Fruit fly (Drosophila melanogaster) whole organism, embryonic: ENCODE results near the gene Sec15.

Source experiments
- Atf6 ChIP-seq: fragments of 200-800 bp; sonication (Bioruptor generic); IDR thresholded peaks from 2 replicates; pipeline ENCODE4 v1.3.6; 2022; ENCODE audit warnings: missing biosample characterization, missing genetic modification characterization
- CG10147 ChIP-seq: fragments of 200-800 bp; sonication (Bioruptor generic); optimal IDR thresholded peaks from 2 replicates; lab custom pipeline; 2019; ENCODE audit warnings: missing biosample characterization, mild to moderate bottlenecking, missing genetic modification characterization, moderate library complexity
- CG10209 ChIP-seq: fragments of 200-800 bp; sonication (Bioruptor generic); optimal IDR thresholded peaks from 3 replicates; lab custom pipeline; 2017; ENCODE audit warnings: missing biosample characterization, mild to moderate bottlenecking, missing genetic modification characterization, missing genetic modification reagents
- CG10543 ChIP-seq: fragments of 200-800 bp; sonication (Bioruptor generic); optimal IDR thresholded peaks from 3 replicates; lab custom pipeline; 2017; ENCODE audit warnings: missing biosample characterization, mild to moderate bottlenecking, missing genetic modification characterization, moderate library complexity
- CG11085 ChIP-seq: fragments of 200-800 bp; sonication (Bioruptor generic); IDR thresholded peaks from 2 replicates; pipeline ENCODE4 v1.3.6; 2022; ENCODE audit warnings: missing biosample characterization, missing genetic modification characterization
- CG11723 ChIP-seq: fragments of 200-800 bp; sonication (Bioruptor generic); optimal IDR thresholded peaks from 2 replicates; lab custom pipeline; 2017; ENCODE audit warnings: missing biosample characterization, mild to moderate bottlenecking, missing genetic modification characterization
- CG12219 ChIP-seq: fragments of 200-800 bp; sonication (Bioruptor generic); optimal IDR thresholded peaks from 3 replicates; lab custom pipeline; 2018; ENCODE audit warnings: missing biosample characterization, mild to moderate bottlenecking, missing genetic modification characterization
- CG13424 ChIP-seq: fragments of 200-800 bp; sonication (Bioruptor generic); optimal IDR thresholded peaks from 2 replicates; lab custom pipeline; 2019; ENCODE audit warnings: missing biosample characterization, mild to moderate bottlenecking, missing genetic modification characterization, moderate library complexity
- CG13894 ChIP-seq: fragments of 200-800 bp; sonication (Bioruptor generic); optimal IDR thresholded peaks from 3 replicates; lab custom pipeline; 2018; ENCODE audit warnings: missing biosample characterization, mild to moderate bottlenecking, missing genetic modification characterization, moderate library complexity
- CG15269 ChIP-seq: fragments of 200-800 bp; sonication (Bioruptor generic); optimal IDR thresholded peaks from 2 replicates; lab custom pipeline; 2018; ENCODE audit warnings: missing biosample characterization, mild to moderate bottlenecking, missing genetic modification characterization, moderate library complexity
- CG15479 ChIP-seq: fragments of 200-800 bp; sonication (Bioruptor generic); optimal IDR thresholded peaks from 3 replicates; lab custom pipeline; 2019; ENCODE audit warnings: missing biosample characterization, mild to moderate bottlenecking, missing genetic modification characterization, moderate library complexity
- CG17385 ChIP-seq: fragments of 200-800 bp; sonication (Bioruptor generic); optimal IDR thresholded peaks from 3 replicates; lab custom pipeline; 2018; ENCODE audit warnings: missing biosample characterization, mild to moderate bottlenecking, missing genetic modification characterization
- CG17568 ChIP-seq: fragments of 200-800 bp; sonication (Bioruptor generic); optimal IDR thresholded peaks from 2 replicates; lab custom pipeline; 2018; ENCODE audit warnings: missing biosample characterization, mild to moderate bottlenecking, missing genetic modification characterization, moderate library complexity
- CG17829 ChIP-seq: fragments of 200-800 bp; optimal IDR thresholded peaks from 2 replicates; lab custom pipeline; 2019; ENCODE audit warnings: missing biosample characterization, mild to moderate bottlenecking, missing genetic modification characterization, moderate library complexity
- CG18262 ChIP-seq: fragments of 200-800 bp; optimal IDR thresholded peaks from 3 replicates; lab custom pipeline; 2019; ENCODE audit warnings: missing biosample characterization, mild to moderate bottlenecking, missing genetic modification characterization, moderate library complexity
- CG18476 ChIP-seq: fragments of 200-800 bp; sonication (Bioruptor generic); optimal IDR thresholded peaks from 2 replicates; lab custom pipeline; 2016; ENCODE audit warnings: missing biosample characterization, mild to moderate bottlenecking, missing genetic modification characterization
- CG4730 ChIP-seq: fragments of 200-800 bp; sonication (Bioruptor generic); IDR thresholded peaks from 2 replicates; pipeline ENCODE4 v1.3.6; 2022; ENCODE audit warnings: missing biosample characterization, missing genetic modification characterization
- CG6813 ChIP-seq: fragments of 200-800 bp; sonication (Bioruptor generic); optimal IDR thresholded peaks from 2 replicates; lab custom pipeline; 2017; ENCODE audit warnings: missing biosample characterization, missing genetic modification characterization, mild to moderate bottlenecking, moderate library complexity, missing genetic modification reagents
- CG7357 ChIP-seq: fragments of 200-800 bp; sonication (Bioruptor generic); IDR thresholded peaks from 3 replicates; pipeline ENCODE4 v1.3.6; 2022; ENCODE audit warnings: missing biosample characterization, missing genetic modification characterization
- CG7372 ChIP-seq: fragments of 200-800 bp; sonication (Bioruptor generic); IDR thresholded peaks from 2 replicates; pipeline ENCODE4 v1.3.6; 2022; ENCODE audit warnings: missing biosample characterization, missing genetic modification characterization
- CG7786 ChIP-seq: fragments of 200-800 bp; sonication (Bioruptor generic); optimal IDR thresholded peaks from 2 replicates; lab custom pipeline; 2016; ENCODE audit warnings: missing biosample characterization, missing genetic modification characterization
- CG9817 ChIP-seq: fragments of 200-800 bp; sonication (Bioruptor generic); optimal IDR thresholded peaks from 2 replicates; lab custom pipeline; 2018; ENCODE audit warnings: missing biosample characterization, mild to moderate bottlenecking, missing genetic modification characterization, moderate library complexity
- CkIIα-i1 ChIP-seq: fragments of 200-800 bp; sonication (Bioruptor generic); IDR thresholded peaks from 2 replicates; pipeline ENCODE4 v1.3.6; 2022; ENCODE audit warnings: missing biosample characterization, missing genetic modification characterization
- CoRest ChIP-seq: fragments of 200-800 bp; sonication (Bioruptor generic); optimal IDR thresholded peaks from 3 replicates; lab custom pipeline; 2018; ENCODE audit warnings: missing biosample characterization, mild to moderate bottlenecking, missing genetic modification characterization, moderate library complexity
- Dll ChIP-seq: fragments of 200-800 bp; sonication (Bioruptor generic); IDR thresholded peaks from 4 replicates; pipeline ENCODE4 v1.3.6; 2022; ENCODE audit warnings: missing biosample characterization, missing genetic modification characterization; ENCODE audit not compliant: partially characterized antibody
- Dp ChIP-seq: fragments of 200-800 bp; sonication (Bioruptor generic); optimal IDR thresholded peaks from 2 replicates; lab custom pipeline; 2018; ENCODE audit warnings: missing biosample characterization, mild to moderate bottlenecking, missing genetic modification characterization, moderate library complexity
- NFAT ChIP-seq: fragments of 200-800 bp; sonication (Bioruptor generic); IDR thresholded peaks from 2 replicates; pipeline ENCODE4 v1.3.6; 2022; ENCODE audit warnings: missing biosample characterization, missing genetic modification characterization
- NK7.1 ChIP-seq: fragments of 200-800 bp; sonication (Bioruptor generic); optimal IDR thresholded peaks from 3 replicates; lab custom pipeline; 2016; ENCODE audit warnings: missing biosample characterization, missing genetic modification characterization
- Nf-YA ChIP-seq: fragments of 200-800 bp; sonication (Bioruptor generic); IDR thresholded peaks from 2 replicates; pipeline ENCODE4 v1.3.6; 2022; ENCODE audit warnings: missing biosample characterization, missing genetic modification characterization
- Nf-YB ChIP-seq: fragments of 200-800 bp; sonication (Bioruptor generic); optimal IDR thresholded peaks from 3 replicates; lab custom pipeline; 2019; ENCODE audit warnings: missing biosample characterization, mild to moderate bottlenecking, missing genetic modification characterization, moderate library complexity
- Oaz ChIP-seq: fragments of 200-800 bp; sonication (Bioruptor generic); IDR thresholded peaks from 2 replicates; pipeline ENCODE4 v1.3.6; 2022; ENCODE audit warnings: missing biosample characterization, missing genetic modification characterization
- Sox100B ChIP-seq: fragments of 200-800 bp; sonication (Bioruptor generic); optimal IDR thresholded peaks from 3 replicates; lab custom pipeline; 2018; ENCODE audit warnings: missing biosample characterization, mild to moderate bottlenecking, missing genetic modification characterization
- Sox102F ChIP-seq: fragments of 200-800 bp; sonication (Bioruptor generic); optimal IDR thresholded peaks from 2 replicates; lab custom pipeline; 2018; ENCODE audit warnings: missing biosample characterization, mild to moderate bottlenecking, missing genetic modification characterization, moderate library complexity
- Taf1 ChIP-seq: fragments of 200-800 bp; sonication (Bioruptor generic); IDR thresholded peaks from 2 replicates; pipeline ENCODE4 v1.3.6; 2022; ENCODE audit warnings: missing biosample characterization, missing genetic modification characterization
- btn ChIP-seq: fragments of 200-800 bp; sonication (Bioruptor generic); optimal IDR thresholded peaks from 2 replicates; lab custom pipeline; 2016; ENCODE audit warnings: missing biosample characterization, missing genetic modification characterization
- chif ChIP-seq, 2 experiments: fragments of 200-800 bp; sonication (Bioruptor generic); optimal IDR thresholded peaks; 3 replicates each; lab custom pipeline; 2016; ENCODE audit warnings: missing biosample characterization in 2 of 2, missing genetic modification characterization in 2 of 2
- corto ChIP-seq: fragments of 200-800 bp; sonication (Bioruptor generic); optimal IDR thresholded peaks from 2 replicates; lab custom pipeline; 2016; ENCODE audit warnings: missing biosample characterization, mild to moderate bottlenecking, missing genetic modification characterization, moderate library complexity
- danr ChIP-seq: fragments of 200-800 bp; sonication (Bioruptor generic); IDR thresholded peaks from 2 replicates; pipeline ENCODE4 v1.3.6; 2022; ENCODE audit warnings: missing biosample characterization, missing genetic modification characterization
- disco-r ChIP-seq: fragments of 200-800 bp; sonication (Bioruptor generic); optimal IDR thresholded peaks from 2 replicates; lab custom pipeline; 2016; ENCODE audit warnings: missing biosample characterization, missing genetic modification characterization
- dpn ChIP-seq, 2 experiments: fragments of 200-800 bp; sonication (Bioruptor generic); optimal IDR thresholded peaks; 3 replicates each; lab custom pipeline; 2016; ENCODE audit warnings: missing biosample characterization in 2 of 2, missing genetic modification characterization in 2 of 2
- exex ChIP-seq: fragments of 200-800 bp; sonication (Bioruptor generic); optimal IDR thresholded peaks from 4 replicates; lab custom pipeline; 2018; ENCODE audit warnings: missing biosample characterization, mild to moderate bottlenecking, missing genetic modification characterization, moderate library complexity
- grau ChIP-seq: fragments of 200-800 bp; optimal IDR thresholded peaks from 3 replicates; lab custom pipeline; 2019; ENCODE audit warnings: missing biosample characterization, mild to moderate bottlenecking, missing genetic modification characterization, moderate library complexity
- her ChIP-seq: fragments of 200-800 bp; sonication (Bioruptor generic); optimal IDR thresholded peaks from 2 replicates; lab custom pipeline; 2016; ENCODE audit warnings: missing biosample characterization, missing genetic modification characterization
- mirr ChIP-seq: fragments of 200-800 bp; sonication (Bioruptor generic); optimal IDR thresholded peaks from 3 replicates; lab custom pipeline; 2018; ENCODE audit warnings: missing biosample characterization, mild to moderate bottlenecking, missing genetic modification characterization
- nau ChIP-seq: fragments of 200-800 bp; sonication (Bioruptor generic); optimal IDR thresholded peaks from 3 replicates; lab custom pipeline; 2017; ENCODE audit warnings: missing biosample characterization, mild to moderate bottlenecking, missing genetic modification characterization, missing genetic modification reagents
- sc ChIP-seq, 3 experiments: fragments of >200 bp in 2 of 3; fragments of 200-800 bp in 1 of 3; sonication (Bioruptor generic) in 1 of 3; optimal IDR thresholded peaks; 2 replicates in 2 of 3; 3 replicates in 1 of 3; lab custom pipeline; 2017; ENCODE audit warnings: mild to moderate bottlenecking in 1 of 3, missing biosample characterization in 1 of 3, missing genetic modification characterization in 1 of 3, missing genetic modification reagents in 1 of 3
- so ChIP-seq: fragments of 200-800 bp; sonication (Bioruptor generic); IDR thresholded peaks from 3 replicates; pipeline ENCODE4 v1.3.6; 2022; ENCODE audit warnings: missing biosample characterization, missing genetic modification characterization
- stwl ChIP-seq: fragments of 200-800 bp; sonication (Bioruptor generic); optimal IDR thresholded peaks from 3 replicates; lab custom pipeline; 2018; ENCODE audit warnings: missing biosample characterization, mild to moderate bottlenecking, missing genetic modification characterization, moderate library complexity

Sec15 gene

DNA sequence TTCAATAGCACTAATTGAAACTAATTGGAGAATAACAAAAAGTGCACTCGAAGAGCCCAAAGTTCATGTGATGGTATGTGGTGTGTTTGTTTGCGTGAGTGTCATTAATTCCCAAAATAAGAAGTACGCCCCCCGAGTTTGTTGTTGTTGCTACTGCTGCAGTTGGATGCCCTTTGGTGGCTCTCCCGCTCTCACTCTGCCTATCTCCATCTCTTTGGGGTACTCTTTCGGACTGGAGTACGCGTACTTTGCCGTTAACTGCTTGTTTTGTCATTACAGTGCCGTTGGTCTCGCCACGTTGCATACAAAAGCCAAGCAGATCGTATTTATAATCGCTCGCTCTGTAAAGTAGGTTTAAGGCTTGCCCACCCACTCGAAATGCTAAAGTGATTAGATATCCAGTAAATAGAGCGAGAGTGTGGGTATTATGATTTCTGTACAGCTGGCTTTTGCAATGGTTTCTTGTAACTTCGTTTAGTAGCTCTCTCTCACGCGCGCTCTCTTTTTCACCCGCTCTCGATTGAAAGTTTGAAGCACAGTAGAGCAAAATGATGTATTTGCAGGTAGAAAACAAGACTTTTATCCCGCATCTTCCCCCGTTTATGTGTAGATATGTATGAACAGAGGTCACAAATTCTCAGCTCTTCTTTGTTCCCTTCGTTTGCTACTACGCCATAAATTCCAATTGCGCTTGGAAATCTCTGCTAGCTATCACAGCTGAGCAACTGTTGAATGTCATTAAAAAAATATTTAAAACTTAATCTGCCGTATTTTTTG is 4.4 kb upstream of the Sec15 start:
- TF ChIP-seq NK7.1 (GFP tag; lab: Kevin White, UChicago), result no peak
- TF ChIP-seq exex, result peak; percentile 35
- TF ChIP-seq Dp, result no peak
- TF ChIP-seq CG7372 (GFP tag; lab: Robert Waterston, UW), result no peak
- TF ChIP-seq CG13894 (tag; lab: Kevin White, UChicago), result no peak
- TF ChIP-seq CG4730, result no peak
- peak; percentile 14 for TF ChIP-seq Nf-YB (GFP tag; lab: Kevin White, UChicago)
- peak; percentile 27 for TF ChIP-seq CoRest
- no peak for TF ChIP-seq disco-r (GFP tag; lab: Kevin White, UChicago)
- TF ChIP-seq CG10209 (GFP tag; lab: Kevin White, UChicago), result peak; percentile 13
- no peak for TF ChIP-seq CG11085 (GFP tag; lab: Robert Waterston, UW)
- peak; percentile 14 for TF ChIP-seq CG18262 (tag; lab: Kevin White, UChicago)
- TF ChIP-seq mirr (GFP tag; lab: Kevin White, UChicago), result peak; percentile 18
- peak; percentile 7 for TF ChIP-seq btn
- peak; percentile 71 for TF ChIP-seq corto (GFP tag; lab: Kevin White, UChicago)
- TF ChIP-seq Atf6 (GFP tag; lab: Robert Waterston, UW), result 0 out of 2 replicates have a peak, but pooled peaks have one; percentile 15
- TF ChIP-seq CG10543 (GFP tag; lab: Kevin White, UChicago), result no peak
- TF ChIP-seq CG15269 (tag; lab: Kevin White, UChicago), result peak; percentile 60
- TF ChIP-seq Taf1 (GFP tag; lab: Robert Waterston, UW), result no peak
- peak; percentile 57 for TF ChIP-seq grau (tag; lab: Kevin White, UChicago)
- peak; percentile 57 for TF ChIP-seq CG17385 (GFP tag; lab: Kevin White, UChicago)
- peak; percentile 16 for TF ChIP-seq nau
- peak; percentile 3 for TF ChIP-seq CG6813 (GFP tag; lab: Kevin White, UChicago)
- TF ChIP-seq so (GFP tag; lab: Robert Waterston, UW), result peak; percentile 51; the same call in 1 of the 3 replicates
- TF ChIP-seq Oaz (GFP tag; lab: Robert Waterston, UW), result no peak
- no peak for TF ChIP-seq Nf-YA (GFP tag; lab: Robert Waterston, UW)
- TF ChIP-seq chif (GFP tag; optimal IDR thresholded peaks at IDR 0.05; lab: Kevin White, UChicago), result no peak
- TF ChIP-seq Dll (GFP tag; lab: Robert Waterston, UW), result no peak
- no peak for TF ChIP-seq stwl (tag; lab: Kevin White, UChicago)
- TF ChIP-seq Sox100B (GFP tag; lab: Kevin White, UChicago), result peak; percentile 25
- peak in 1 of 2 experiments; percentile 25 for TF ChIP-seq dpn (GFP tag; optimal IDR thresholded peaks at IDR 0.05; lab: Kevin White, UChicago)
- no peak for TF ChIP-seq her (GFP tag; lab: Kevin White, UChicago)
- peak; percentile 23 for TF ChIP-seq CG11723 (GFP tag; lab: Kevin White, UChicago)
- TF ChIP-seq CG17829 (tag; lab: Kevin White, UChicago), result peak; percentile 19
- TF ChIP-seq CG13424 (tag; lab: Kevin White, UChicago), result peak; percentile 45
- no peak for TF ChIP-seq CG10147
- peak; percentile 49 for TF ChIP-seq Sox102F (GFP tag; lab: Kevin White, UChicago)
- no peak for TF ChIP-seq CG18476 (GFP tag; lab: Kevin White, UChicago)
- TF ChIP-seq sc (optimal IDR thresholded peaks at IDR 0.05; lab: Kevin White, UChicago), result no peak
- TF ChIP-seq sc (GFP tag; optimal IDR thresholded peaks at IDR 0.05; lab: Kevin White, UChicago), result peak; percentile 21
- no peak for TF ChIP-seq CG7357
- TF ChIP-seq danr, result no peak
- TF ChIP-seq CkIIα-i1 (GFP tag; lab: Robert Waterston, UW), result no peak
- peak; percentile 15 for TF ChIP-seq CG9817
- no peak for TF ChIP-seq NFAT (GFP tag; lab: Robert Waterston, UW)
- peak; percentile 23 for TF ChIP-seq CG7786 (GFP tag; lab: Kevin White, UChicago)
- no peak for TF ChIP-seq CG15479 (GFP tag; lab: Kevin White, UChicago)
- TF ChIP-seq CG17568 (GFP tag; lab: Kevin White, UChicago), result peak; percentile 44
- TF ChIP-seq CG12219 (GFP tag; lab: Kevin White, UChicago), result peak; percentile 58
